Fruit fly (Drosophila melanogaster) whole organism, embryonic: ENCODE data around the gene Naa20A.
A peak's percentile ranks its signal among the peaks of the same experiment; 100 is the strongest.

Experiments used
- BEAF-32 ChIP-seq: fragments of 200-800 bp; sonication (Bioruptor generic); optimal IDR thresholded peaks from 3 replicates; lab custom pipeline; 2017; ENCODE audit warnings: missing biosample characterization, missing genetic modification characterization, mild to moderate bottlenecking, moderate library complexity, missing genetic modification reagents
- Bgb ChIP-seq: fragments of 200-800 bp; sonication (Bioruptor generic); IDR thresholded peaks from 2 replicates; pipeline ENCODE4 v1.3.6; 2022; ENCODE audit warnings: missing biosample characterization, missing genetic modification characterization; ENCODE audit not compliant: partially characterized antibody
- CG10267 ChIP-seq: fragments of 200-800 bp; sonication (Bioruptor generic); optimal IDR thresholded peaks from 2 replicates; lab custom pipeline; 2018; ENCODE audit warnings: missing biosample characterization, mild to moderate bottlenecking, missing genetic modification characterization, moderate library complexity
- CG11504 ChIP-seq: fragments of 200-800 bp; sonication (Bioruptor generic); optimal IDR thresholded peaks from 3 replicates; lab custom pipeline; 2019; ENCODE audit warnings: missing biosample characterization, mild to moderate bottlenecking, missing genetic modification characterization, moderate library complexity
- CG1233 ChIP-seq: fragments of 200-800 bp; sonication (Bioruptor generic); optimal IDR thresholded peaks from 4 replicates; lab custom pipeline; 2018; ENCODE audit warnings: missing biosample characterization, mild to moderate bottlenecking, missing genetic modification characterization
- CG12391 ChIP-seq: fragments of 200-800 bp; sonication (Bioruptor generic); optimal IDR thresholded peaks from 3 replicates; lab custom pipeline; 2018; ENCODE audit warnings: missing biosample characterization, mild to moderate bottlenecking, missing genetic modification characterization, moderate library complexity
- CG14860 ChIP-seq: fragments of 200-800 bp; sonication (Bioruptor generic); IDR thresholded peaks from 3 replicates; pipeline ENCODE4 v1.3.6; 2022; ENCODE audit warnings: missing biosample characterization, missing genetic modification characterization; ENCODE audit not compliant: partially characterized antibody
- CG16813 ChIP-seq: fragments of 200-800 bp; sonication (Bioruptor generic); IDR thresholded peaks from 3 replicates; pipeline ENCODE4 v1.3.6; 2022; ENCODE audit warnings: missing biosample characterization, missing genetic modification characterization; ENCODE audit not compliant: partially characterized antibody
- CG17186 ChIP-seq: fragments of 200-800 bp; sonication (Bioruptor generic); optimal IDR thresholded peaks from 3 replicates; lab custom pipeline; 2017; ENCODE audit warnings: missing biosample characterization, missing genetic modification reagents, missing genetic modification characterization
- CG17361 ChIP-seq: fragments of 200-800 bp; sonication (Bioruptor generic); IDR thresholded peaks from 3 replicates; pipeline ENCODE4 v1.3.6; 2022; ENCODE audit warnings: missing biosample characterization, missing genetic modification characterization
- CG2712 ChIP-seq: fragments of 200-800 bp; optimal IDR thresholded peaks from 3 replicates; lab custom pipeline; 2019; ENCODE audit warnings: missing biosample characterization, mild to moderate bottlenecking, missing genetic modification characterization, moderate library complexity
- CG8290 ChIP-seq, 3 experiments: fragments of 200-800 bp; sonication (Bioruptor generic); optimal IDR thresholded peaks; 2 replicates each; lab custom pipeline; 2016 to 2019; ENCODE audit warnings: missing biosample characterization in 3 of 3, missing genetic modification characterization in 3 of 3, mild to moderate bottlenecking in 2 of 3, moderate library complexity in 1 of 3
- CG8478 ChIP-seq: fragments of >200 bp; optimal IDR thresholded peaks from 2 replicates; lab custom pipeline; 2018
- CG9215 ChIP-seq: fragments of 200-800 bp; sonication (Bioruptor generic); IDR thresholded peaks from 2 replicates; pipeline ENCODE4 v1.3.6; 2022; ENCODE audit warnings: missing biosample characterization, missing genetic modification characterization
- CG9797 ChIP-seq: fragments of 200-800 bp; sonication (Bioruptor generic); optimal IDR thresholded peaks from 3 replicates; lab custom pipeline; 2018; ENCODE audit warnings: missing biosample characterization, mild to moderate bottlenecking, missing genetic modification characterization
- CkIIα-i1 ChIP-seq: fragments of 200-800 bp; sonication (Bioruptor generic); IDR thresholded peaks from 2 replicates; pipeline ENCODE4 v1.3.6; 2022; ENCODE audit warnings: missing biosample characterization, missing genetic modification characterization
- CoRest ChIP-seq: fragments of 200-800 bp; sonication (Bioruptor generic); optimal IDR thresholded peaks from 3 replicates; lab custom pipeline; 2018; ENCODE audit warnings: missing biosample characterization, mild to moderate bottlenecking, missing genetic modification characterization, moderate library complexity
- Dfd ChIP-seq, 2 experiments: fragments of >200 bp; optimal IDR thresholded peaks; 2 replicates each; lab custom pipeline; 2017; ENCODE audit warnings: missing biosample characterization in 2 of 2, missing genetic modification characterization in 2 of 2
- Ets97D ChIP-seq: fragments of 200-800 bp; sonication (Bioruptor generic); optimal IDR thresholded peaks from 3 replicates; lab custom pipeline; 2016; ENCODE audit warnings: missing biosample characterization, missing genetic modification characterization
- HLH4C ChIP-seq: fragments of 200-800 bp; sonication (Bioruptor generic); IDR thresholded peaks from 3 replicates; pipeline ENCODE4 v1.3.6; 2022; ENCODE audit warnings: missing biosample characterization, missing genetic modification characterization; ENCODE audit not compliant: partially characterized antibody
- Hr51 ChIP-seq, 2 experiments: fragments of 200-800 bp; sonication (Bioruptor generic); optimal IDR thresholded peaks; 2 replicates in 1 of 2; 3 replicates in 1 of 2; lab custom pipeline; 2016 to 2018; ENCODE audit warnings: missing biosample characterization in 2 of 2, missing genetic modification characterization in 2 of 2, mild to moderate bottlenecking in 1 of 2, moderate library complexity in 1 of 2
- Lhr ChIP-seq: fragments of 200-800 bp; sonication (Bioruptor generic); optimal IDR thresholded peaks from 3 replicates; lab custom pipeline; 2017; ENCODE audit warnings: mild to moderate bottlenecking, missing biosample characterization, missing genetic modification reagents, missing genetic modification characterization
- MBD-R2 ChIP-seq: fragments of 200-800 bp; sonication (Bioruptor generic); IDR thresholded peaks from 2 replicates; pipeline ENCODE4 v1.3.6; 2022; ENCODE audit warnings: missing biosample characterization, missing genetic modification characterization
- MESR4 ChIP-seq: fragments of 200-800 bp; sonication (Bioruptor generic); optimal IDR thresholded peaks from 2 replicates; lab custom pipeline; 2018; ENCODE audit warnings: missing biosample characterization, mild to moderate bottlenecking, missing genetic modification characterization, moderate library complexity
- Opbp ChIP-seq: fragments of 200-800 bp; sonication (Bioruptor generic); IDR thresholded peaks from 3 replicates; pipeline ENCODE4 v1.3.6; 2022; ENCODE audit warnings: missing biosample characterization, missing genetic modification characterization; ENCODE audit not compliant: partially characterized antibody
- Sry-β ChIP-seq: fragments of 200-800 bp; sonication (Bioruptor generic); optimal IDR thresholded peaks from 2 replicates; lab custom pipeline; 2018; ENCODE audit warnings: missing biosample characterization, mild to moderate bottlenecking, missing genetic modification characterization, moderate library complexity
- Xbp1 ChIP-seq: fragments of 200-800 bp; sonication (Bioruptor generic); optimal IDR thresholded peaks from 3 replicates; lab custom pipeline; 2016; ENCODE audit warnings: missing biosample characterization, mild to moderate bottlenecking, missing genetic modification characterization
- Xrp1 ChIP-seq: fragments of 200-800 bp; sonication (Bioruptor generic); IDR thresholded peaks from 2 replicates; pipeline ENCODE4 v1.3.6; 2022; ENCODE audit warnings: missing biosample characterization, missing genetic modification characterization
- ato ChIP-seq: fragments of 200-800 bp; sonication (Bioruptor generic); IDR thresholded peaks from 2 replicates; pipeline ENCODE4 v1.3.6; 2022; ENCODE audit warnings: missing biosample characterization, missing genetic modification characterization; ENCODE audit not compliant: partially characterized antibody
- bbx ChIP-seq: fragments of 200-800 bp; sonication (Bioruptor generic); IDR thresholded peaks from 2 replicates; pipeline ENCODE4 v1.3.6; 2022; ENCODE audit warnings: missing biosample characterization, missing genetic modification characterization; ENCODE audit not compliant: partially characterized antibody
- bsh ChIP-seq, 2 experiments: fragments of 200-800 bp; sonication (Bioruptor generic); optimal IDR thresholded peaks; 2 replicates each; lab custom pipeline; 2017 to 2018; ENCODE audit warnings: mild to moderate bottlenecking in 2 of 2, missing biosample characterization in 2 of 2, missing genetic modification characterization in 2 of 2, moderate library complexity in 1 of 2
- crp ChIP-seq, 2 experiments: fragments of 200-800 bp; sonication (Bioruptor generic); optimal IDR thresholded peaks; 2 replicates in 1 of 2; 3 replicates in 1 of 2; lab custom pipeline; 2017; ENCODE audit warnings: missing biosample characterization in 2 of 2, missing genetic modification characterization in 2 of 2, mild to moderate bottlenecking in 1 of 2, moderate library complexity in 1 of 2
- gem ChIP-seq: fragments of 200-800 bp; sonication (Bioruptor generic); optimal IDR thresholded peaks from 2 replicates; lab custom pipeline; 2019; ENCODE audit warnings: missing biosample characterization, mild to moderate bottlenecking, missing genetic modification characterization, moderate library complexity
- gfzf ChIP-seq: fragments of 200-800 bp; sonication (Bioruptor generic); optimal IDR thresholded peaks from 2 replicates; lab custom pipeline; 2016; ENCODE audit warnings: missing biosample characterization, mild to moderate bottlenecking, missing genetic modification characterization, moderate library complexity
- mirr ChIP-seq: fragments of 200-800 bp; sonication (Bioruptor generic); optimal IDR thresholded peaks from 3 replicates; lab custom pipeline; 2018; ENCODE audit warnings: missing biosample characterization, mild to moderate bottlenecking, missing genetic modification characterization
- nmo ChIP-seq: fragments of 200-800 bp; sonication (Bioruptor generic); optimal IDR thresholded peaks from 2 replicates; lab custom pipeline; 2018; ENCODE audit warnings: missing biosample characterization, mild to moderate bottlenecking, missing genetic modification characterization, moderate library complexity
- oc ChIP-seq: fragments of 200-800 bp; sonication (Bioruptor generic); optimal IDR thresholded peaks from 2 replicates; lab custom pipeline; 2018; ENCODE audit warnings: missing biosample characterization, mild to moderate bottlenecking, missing genetic modification characterization, moderate library complexity
- otp ChIP-seq: fragments of 200-800 bp; sonication (Bioruptor generic); IDR thresholded peaks from 3 replicates; pipeline ENCODE4, ENCODE4 v1.3.6; 2022; ENCODE audit warnings: missing biosample characterization, missing genetic modification characterization
- ro ChIP-seq: fragments of 200-800 bp; sonication (Bioruptor generic); IDR thresholded peaks from 2 replicates; pipeline ENCODE4 v1.3.6; 2022; ENCODE audit warnings: missing biosample characterization, missing genetic modification characterization
- row ChIP-seq: fragments of 200-800 bp; sonication (Bioruptor generic); IDR thresholded peaks from 3 replicates; pipeline ENCODE4 v1.3.6; 2022; ENCODE audit warnings: missing biosample characterization, missing genetic modification characterization
- scrt ChIP-seq: fragments of 200-800 bp; sonication (Bioruptor generic); optimal IDR thresholded peaks from 2 replicates; lab custom pipeline; 2018; ENCODE audit warnings: missing biosample characterization, mild to moderate bottlenecking, missing genetic modification characterization, moderate library complexity
- slbo ChIP-seq: fragments of 200-800 bp; sonication (Bioruptor generic); IDR thresholded peaks from 2 replicates; pipeline ENCODE4 v1.3.6; 2022; ENCODE audit warnings: missing biosample characterization, missing genetic modification characterization
- ssp ChIP-seq: fragments of 200-800 bp; sonication (Bioruptor generic); IDR thresholded peaks from 2 replicates; pipeline ENCODE4 v1.3.6; 2022; ENCODE audit warnings: missing biosample characterization, missing genetic modification characterization
- stwl ChIP-seq: fragments of 200-800 bp; sonication (Bioruptor generic); optimal IDR thresholded peaks from 3 replicates; lab custom pipeline; 2018; ENCODE audit warnings: missing biosample characterization, mild to moderate bottlenecking, missing genetic modification characterization, moderate library complexity
- tgo ChIP-seq: fragments of 200-800 bp; sonication (Bioruptor generic); IDR thresholded peaks from 3 replicates; pipeline ENCODE4 v1.3.6; 2022; ENCODE audit warnings: missing biosample characterization, missing genetic modification characterization
- trem ChIP-seq: fragments of 200-800 bp; optimal IDR thresholded peaks from 3 replicates; lab custom pipeline; 2019; ENCODE audit warnings: missing biosample characterization, mild to moderate bottlenecking, missing genetic modification characterization, moderate library complexity
- zen2 ChIP-seq: fragments of 200-800 bp; sonication (Bioruptor generic); IDR thresholded peaks from 3 replicates; pipeline ENCODE4 v1.3.6; 2022; ENCODE audit warnings: missing biosample characterization, missing genetic modification characterization; ENCODE audit not compliant: partially characterized antibody

Gene Naa20A

dm6 chrX:19645873-19646541 is 23.1 kb upstream of the Naa20A start, which contains the start of gene Arp10 (continued):
- no peak for TF ChIP-seq CkIIα-i1 (GFP tag; lab: Robert Waterston, UW)
- TF ChIP-seq MESR4 (GFP tag; lab: Kevin White, UChicago): peak; percentile 66
- TF ChIP-seq slbo: peak; percentile 9; the same call in 1 of the 2 replicates
- no peak for TF ChIP-seq otp (GFP tag; lab: Robert Waterston, UW)
- TF ChIP-seq Xrp1: no peak
- TF ChIP-seq ato (GFP tag; lab: Robert Waterston, UW): peak; percentile 41; the same call in 1 of the 2 replicates
- TF ChIP-seq CG17186 (GFP tag; lab: Kevin White, UChicago): peak; percentile 44
- no peak for TF ChIP-seq Lhr
- TF ChIP-seq CG10267: peak; percentile 26
- TF ChIP-seq Bgb (GFP tag; lab: Robert Waterston, UW): peak; percentile 43; the same call in 1 of the 2 replicates
- peak; percentile 36 for TF ChIP-seq trem (tag; lab: Kevin White, UChicago)
- TF ChIP-seq bsh (GFP tag; optimal IDR thresholded peaks at IDR 0.05; lab: Kevin White, UChicago): peak in 1 of 2 experiments; percentile 2
- TF ChIP-seq CG12391 (tag; lab: Kevin White, UChicago): peak; percentile 33
- 0 out of 3 replicates have a peak, but pooled peaks have one; percentile 31 for TF ChIP-seq zen2 (GFP tag; lab: Robert Waterston, UW)
- peak; percentile 31 for TF ChIP-seq Xbp1 (GFP tag; lab: Kevin White, UChicago)
- TF ChIP-seq crp (GFP tag; optimal IDR thresholded peaks at IDR 0.05; lab: Kevin White, UChicago): no peak
- peak; percentile 15 for TF ChIP-seq Ets97D (GFP tag; lab: Kevin White, UChicago)
- no peak for TF ChIP-seq CG9215 (GFP tag; lab: Robert Waterston, UW)
- peak; percentile 62 for TF ChIP-seq BEAF-32 (GFP tag; lab: Kevin White, UChicago)
- 0 out of 3 replicates have a peak, but pooled peaks have one; percentile 35 for TF ChIP-seq CG17361 (GFP tag; lab: Robert Waterston, UW)
- TF ChIP-seq ssp: peak; percentile 92
- peak in 1 of 2 experiments; percentile 22 for TF ChIP-seq Dfd (GFP tag; optimal IDR thresholded peaks at IDR 0.05; lab: Kevin White, UChicago)
- peak; percentile 26 for TF ChIP-seq CoRest (tag; lab: Kevin White, UChicago)
- TF ChIP-seq ro: no peak
- peak; percentile 53; the same call in 1 of the 2 replicates for TF ChIP-seq bbx (GFP tag; lab: Robert Waterston, UW)
- TF ChIP-seq tgo: no peak
- TF ChIP-seq CG14860: no peak
- TF ChIP-seq mirr (GFP tag; lab: Kevin White, UChicago): no peak
- peak; percentile 73 for TF ChIP-seq MBD-R2 (GFP tag; lab: Robert Waterston, UW)
- TF ChIP-seq Hr51 (GFP tag; optimal IDR thresholded peaks at IDR 0.05; lab: Kevin White, UChicago): no peak
- TF ChIP-seq gfzf (GFP tag; lab: Kevin White, UChicago): peak; percentile 47
- no peak for TF ChIP-seq HLH4C (GFP tag; lab: Robert Waterston, UW)
- no peak for TF ChIP-seq CG8478 (lab: Kevin White, UChicago)
- peak; percentile 18 for TF ChIP-seq CG9797 (GFP tag; lab: Kevin White, UChicago)
- TF ChIP-seq stwl: peak; percentile 43
- peak; percentile 60; the same call in 1 of the 3 replicates for TF ChIP-seq Opbp (GFP tag; lab: Robert Waterston, UW)
- TF ChIP-seq CG16813 (GFP tag; lab: Robert Waterston, UW): peak; percentile 60; the same call in 2 of the 3 replicates
- TF ChIP-seq CG11504 (tag; lab: Kevin White, UChicago): no peak
- TF ChIP-seq CG2712 (tag; lab: Kevin White, UChicago): peak; percentile 8
- TF ChIP-seq CG8290 (GFP tag; optimal IDR thresholded peaks at IDR 0.05; lab: Kevin White, UChicago): peak; percentile 42
- TF ChIP-seq CG8290 (tag; optimal IDR thresholded peaks at IDR 0.05; lab: Kevin White, UChicago): no peak
- TF ChIP-seq gem: no peak
- no peak for TF ChIP-seq scrt (GFP tag; lab: Kevin White, UChicago)
- no peak for TF ChIP-seq CG1233 (GFP tag; lab: Kevin White, UChicago)
- TF ChIP-seq row: peak; percentile 77
- peak; percentile 48 for TF ChIP-seq Sry-β (GFP tag; lab: Kevin White, UChicago)
- peak; percentile 25 for TF ChIP-seq nmo (GFP tag; lab: Kevin White, UChicago)
- TF ChIP-seq oc (tag; lab: Kevin White, UChicago): no peak
